Worm (Caenorhabditis elegans): ENCODE results near the gene ser-2.

ce11 chrX:15338195-15338594 is 35.4 kb upstream of the ser-2 start:
- TF ChIP-seq flt-1 (GFP tag; IDR thresholded peaks at IDR 0.05): no peak
- TF ChIP-seq klf-2 (GFP tag; conservative IDR thresholded peaks at IDR 0.05): no peak
- no peak for TF ChIP-seq med-1 (GFP tag; optimal IDR thresholded peaks at IDR 0.05; ENCODE audit: insufficient read depth)
- no peak for TF ChIP-seq ztf-29 (GFP tag; IDR thresholded peaks at IDR 0.05)
- TF ChIP-seq cog-1 (tag; optimal IDR thresholded peaks at IDR 0.05): no peak
- TF ChIP-seq tab-1 (GFP tag; IDR thresholded peaks at IDR 0.05): no peak
- TF ChIP-seq ref-1 (GFP tag; conservative IDR thresholded peaks at IDR 0.05): no peak
